Fruit fly (Drosophila melanogaster): ENCODE results near the gene Nrt.

The Nrt gene

dm6 chr3L:16765647-16766628, at the start of gene Nrt:
TSS of gene Nrt (plus strand) at chr3L:16766072.
- no peak for TF ChIP-seq gcm2 (GFP tag; optimal IDR thresholded peaks at IDR 0.05)
- peak; percentile 80 for TF ChIP-seq Xrp1 (GFP tag; IDR thresholded peaks at IDR 0.05)
- TF ChIP-seq CG16813 (GFP tag; IDR thresholded peaks at IDR 0.05; ENCODE audit: partially characterized antibody), result 0 out of 3 replicates have a peak, but pooled peaks have one; percentile 39
- peak; percentile 53; the same call in 1 of the 2 replicates for TF ChIP-seq E2f2 (GFP tag; IDR thresholded peaks at IDR 0.05)
- peak in 1 of 2 experiments; percentile 84 for TF ChIP-seq Hr51 (GFP tag; optimal IDR thresholded peaks at IDR 0.05)
- peak; percentile 80 for TF ChIP-seq Hmr (GFP tag; optimal IDR thresholded peaks at IDR 0.05)
- TF ChIP-seq CG8924 (tag; optimal IDR thresholded peaks at IDR 0.05), result peak; percentile 82
- TF ChIP-seq sd (tag; optimal IDR thresholded peaks at IDR 0.05), result peak; percentile 17
- TF ChIP-seq CG6791 (GFP tag; IDR thresholded peaks at IDR 0.05; ENCODE audit: partially characterized antibody), result peak; percentile 26; the same call in 1 of the 3 replicates
- no peak for TF ChIP-seq emc (GFP tag; optimal IDR thresholded peaks at IDR 0.05)
- peak; percentile 88 for TF ChIP-seq chinmo (GFP tag; IDR thresholded peaks at IDR 0.05; ENCODE audit: partially characterized antibody)
- TF ChIP-seq CG9727 (GFP tag; optimal IDR thresholded peaks at IDR 0.05), result peak; percentile 66
- peak; percentile 82 for TF ChIP-seq CG6765 (GFP tag; optimal IDR thresholded peaks at IDR 0.05)
- peak; percentile 74 for TF ChIP-seq dmrt11E (tag; optimal IDR thresholded peaks at IDR 0.05)
- no peak for TF ChIP-seq ro (GFP tag; IDR thresholded peaks at IDR 0.05)
- TF ChIP-seq CG6654 (GFP tag; optimal IDR thresholded peaks at IDR 0.05), result no peak
- peak; percentile 4 for TF ChIP-seq corto (GFP tag; optimal IDR thresholded peaks at IDR 0.05)
- peak; percentile 69 for TF ChIP-seq CG6683 (GFP tag; optimal IDR thresholded peaks at IDR 0.05)
- no peak for TF ChIP-seq gsb (GFP tag; IDR thresholded peaks at IDR 0.05)
- TF ChIP-seq zf30C (GFP tag; optimal IDR thresholded peaks at IDR 0.05), result peak; percentile 7
- TF ChIP-seq Rx (GFP tag; IDR thresholded peaks at IDR 0.05), result no peak
- peak; percentile 1 for TF ChIP-seq CG4854 (GFP tag; optimal IDR thresholded peaks at IDR 0.05)
- TF ChIP-seq CG30403 (GFP tag; optimal IDR thresholded peaks at IDR 0.05), result peak; percentile 63
- no peak for TF ChIP-seq Mad (GFP tag; optimal IDR thresholded peaks at IDR 0.05)
- TF ChIP-seq Vsx1 (GFP tag; optimal IDR thresholded peaks at IDR 0.05), result peak; percentile 56
- TF ChIP-seq CG3726 (GFP tag; IDR thresholded peaks at IDR 0.05), result 0 out of 3 replicates have a peak, but pooled peaks have one; percentile 9
- no peak for TF ChIP-seq Mes4 (GFP tag; optimal IDR thresholded peaks at IDR 0.05)
- no peak for TF ChIP-seq CG1602 (GFP tag; optimal IDR thresholded peaks at IDR 0.05)
- peak; percentile 57 for TF ChIP-seq phol (tag; optimal IDR thresholded peaks at IDR 0.05)
- TF ChIP-seq YL-1 (GFP tag; optimal IDR thresholded peaks at IDR 0.05), result peak; percentile 42
- peak; percentile 79 for TF ChIP-seq CG2678 (tag; optimal IDR thresholded peaks at IDR 0.05)
- TF ChIP-seq CG2116 (GFP tag; optimal IDR thresholded peaks at IDR 0.05), result peak; percentile 42
- no peak for TF ChIP-seq al (GFP tag; IDR thresholded peaks at IDR 0.05)
- TF ChIP-seq Ssrp (tag; optimal IDR thresholded peaks at IDR 0.05), result peak; percentile 50
- peak; percentile 37 for TF ChIP-seq nau (GFP tag; optimal IDR thresholded peaks at IDR 0.05)
- TF ChIP-seq CG3281 (GFP tag; optimal IDR thresholded peaks at IDR 0.05), result peak; percentile 70
- TF ChIP-seq Asciz (GFP tag; optimal IDR thresholded peaks at IDR 0.05), result peak; percentile 70
- peak; percentile 13 for TF ChIP-seq bcd (GFP tag; optimal IDR thresholded peaks at IDR 0.05)
- TF ChIP-seq CG11504 (tag; optimal IDR thresholded peaks at IDR 0.05), result peak; percentile 73
- TF ChIP-seq CG3847 (GFP tag; IDR thresholded peaks at IDR 0.05), result 0 out of 2 replicates have a peak, but pooled peaks have one; percentile 27
- TF ChIP-seq CG3838 (GFP tag; optimal IDR thresholded peaks at IDR 0.05), result no peak
- peak; percentile 69; the same call in 2 of the 3 replicates for TF ChIP-seq CG11695 (GFP tag; IDR thresholded peaks at IDR 0.05)
- no peak for TF ChIP-seq Hr39 (optimal IDR thresholded peaks at IDR 0.05)
- TF ChIP-seq CG2875 (GFP tag; optimal IDR thresholded peaks at IDR 0.05), result peak; percentile 27
- TF ChIP-seq CG4424 (GFP tag; optimal IDR thresholded peaks at IDR 0.05), result peak; percentile 54
- no peak for TF ChIP-seq pita (GFP tag; optimal IDR thresholded peaks at IDR 0.05)
- peak; percentile 85 for TF ChIP-seq gem (tag; optimal IDR thresholded peaks at IDR 0.05)

All from whole organism, embryonic.